Worm (Caenorhabditis elegans) whole organism, young adult: ENCODE measurements around the gene anmt-1.

ENCODE experiments used
- T07F8.4 ChIP-seq: sonication (generic microtip); optimal IDR thresholded peaks from 2 replicates; lab custom pipeline; 2016; ENCODE audit warnings: mild to moderate bottlenecking, missing genetic modification characterization, moderate library complexity, missing compliant biosample characterization
- aptf-3 ChIP-seq: fragments of 200-800 bp; sonication (Bioruptor generic); IDR thresholded peaks from 2 replicates; pipeline ENCODE4 v1.3.6; 2022; ENCODE audit warnings: missing genetic modification characterization, missing compliant biosample characterization
- athp-1 ChIP-seq: sonication (generic microtip); optimal IDR thresholded peaks from 2 replicates; lab custom pipeline; 2017; ENCODE audit warnings: mild to moderate bottlenecking, missing genetic modification characterization, missing compliant biosample characterization
- hsf-1 ChIP-seq: fragments of 200-800 bp; sonication (Bioruptor generic); IDR thresholded peaks from 2 replicates; pipeline ENCODE4 v1.3.6; 2022; ENCODE audit warnings: missing genetic modification reagents, missing genetic modification characterization, missing compliant biosample characterization
- lir-1 ChIP-seq: fragments of 200-800 bp; sonication (Bioruptor generic); conservative IDR thresholded peaks from 2 replicates; pipeline ENCODE4 v1.3.6; 2022; ENCODE audit warnings: missing genetic modification reagents, missing genetic modification characterization, missing compliant biosample characterization
- mcd-1 ChIP-seq: fragments of 200-800 bp; sonication (Bioruptor generic); IDR thresholded peaks from 2 replicates; pipeline ENCODE4 v1.3.6; 2022; ENCODE audit warnings: missing genetic modification reagents, missing genetic modification characterization, missing compliant biosample characterization
- nhr-27 ChIP-seq: fragments of 200-800 bp; sonication (Bioruptor generic); optimal IDR thresholded peaks from 2 replicates; lab custom pipeline; 2018; ENCODE audit warnings: mild to moderate bottlenecking, missing genetic modification characterization, moderate library complexity, missing compliant biosample characterization
- snpc-1.3 ChIP-seq: sonication (generic microtip); optimal IDR thresholded peaks from 2 replicates; lab custom pipeline; 2017; ENCODE audit warnings: missing genetic modification characterization, mild to moderate bottlenecking, missing compliant biosample characterization, antibody characterized with exemption, moderate library complexity, missing genotype, missing genetic modification reagents; ENCODE audit not compliant: insufficient read depth
- snpc-4 ChIP-seq, 5 experiments: fragments of 150-350 bp in 1 of 5; sonication (generic microtip) in 4 of 5; optimal IDR thresholded peaks; 2 replicates each; lab custom pipeline; 2014 to 2018; ENCODE audit warnings: missing genetic modification characterization in 5 of 5, missing biosample characterization in 3 of 5, antibody characterized with exemption in 2 of 5, mild to moderate bottlenecking in 2 of 5, missing compliant biosample characterization in 2 of 5, missing genotype in 2 of 5, moderate library complexity in 2 of 5, missing genetic modification reagents in 1 of 5
- ztf-18 ChIP-seq: sonication (generic microtip); optimal IDR thresholded peaks from 2 replicates; lab custom pipeline; 2016; ENCODE audit warnings: missing genotype, mild to moderate bottlenecking, missing genetic modification characterization, missing compliant biosample characterization
- ztf-28 ChIP-seq: fragments of 200-800 bp; sonication (Bioruptor generic); IDR thresholded peaks from 2 replicates; pipeline ENCODE4 v1.3.6; 2022; ENCODE audit warnings: missing genetic modification reagents, missing genetic modification characterization, missing compliant biosample characterization

ce11 chrIII:8652922-8653321, 31.7 kb upstream of the anmt-1 start:
- no peak for TF ChIP-seq nhr-27 (tag; lab: Kevin White, UChicago)
- TF ChIP-seq T07F8.4, result no peak
- TF ChIP-seq athp-1, result no peak
- TF ChIP-seq snpc-1.3 (tag; lab: Kevin White, UChicago), result peak; percentile 7
- no peak for TF ChIP-seq hsf-1
- TF ChIP-seq ztf-28, result no peak
- TF ChIP-seq aptf-3, result no peak
- peak; percentile 56 for TF ChIP-seq mcd-1
- TF ChIP-seq ztf-18 (tag; lab: Kevin White, UChicago), result peak; percentile 20
- no peak for TF ChIP-seq lir-1
- TF ChIP-seq snpc-4 (GFP tag; optimal IDR thresholded peaks at IDR 0.05; lab: Kevin White, UChicago), result no peak
- TF ChIP-seq snpc-4 (tag; optimal IDR thresholded peaks at IDR 0.05; lab: Kevin White, UChicago), result no peak
